Fruit fly (Drosophila melanogaster): ENCODE results near the gene Tdrd3.

Tdrd3 gene

DNA sequence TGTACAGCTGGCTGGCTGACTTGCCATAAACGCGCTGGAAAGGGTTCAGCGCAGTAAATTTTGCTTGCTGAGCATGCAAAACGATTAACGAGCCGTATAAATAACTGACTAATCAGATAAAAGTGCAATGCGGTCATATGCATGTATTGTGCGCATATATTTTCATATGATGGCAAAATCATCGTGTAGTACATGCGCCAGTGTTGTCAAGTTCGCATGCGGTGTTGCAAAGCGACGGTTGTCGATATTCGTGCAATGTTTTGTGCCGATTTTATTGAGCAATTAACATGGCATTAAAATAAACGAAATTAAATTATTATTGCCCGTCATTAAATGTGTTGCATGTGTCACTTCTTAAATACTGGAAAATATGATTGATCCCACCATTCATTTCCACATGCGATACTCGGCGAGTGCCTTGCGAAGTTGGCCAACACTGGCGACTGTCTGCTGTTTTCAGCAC is 3.6 kb downstream of the Tdrd3 start (continued):
- TF ChIP-seq CG30431 (GFP tag; optimal IDR thresholded peaks at IDR 0.05), result peak; percentile 73
- peak in 1 of 2 experiments; percentile 58 for TF ChIP-seq crp (GFP tag; optimal IDR thresholded peaks at IDR 0.05)
- TF ChIP-seq Hsf (GFP tag; optimal IDR thresholded peaks at IDR 0.05), result peak; percentile 90
- TF ChIP-seq CG14050 (GFP tag; IDR thresholded peaks at IDR 0.05), result no peak; the same call in 2 of the 3 replicates
- TF ChIP-seq CG8944 (GFP tag; optimal IDR thresholded peaks at IDR 0.05), result peak; percentile 88
- TF ChIP-seq HmgD (GFP tag; optimal IDR thresholded peaks at IDR 0.05), result peak; percentile 88
- peak; percentile 86 for TF ChIP-seq tin (GFP tag; optimal IDR thresholded peaks at IDR 0.05)
- TF ChIP-seq psq (GFP tag; optimal IDR thresholded peaks at IDR 0.05), result peak; percentile 58
- TF ChIP-seq MBD-R2 (GFP tag; IDR thresholded peaks at IDR 0.05), result peak; percentile 77
- TF ChIP-seq CG12219 (GFP tag; optimal IDR thresholded peaks at IDR 0.05), result no peak
- peak; percentile 56 for TF ChIP-seq Chrac-16 (GFP tag; optimal IDR thresholded peaks at IDR 0.05)
- peak; percentile 83 for TF ChIP-seq CG6689 (GFP tag; IDR thresholded peaks at IDR 0.05)
- no peak for TF ChIP-seq CkIIα-i1 (GFP tag; IDR thresholded peaks at IDR 0.05)
- peak; percentile 65; the same call in 3 of the 4 replicates for TF ChIP-seq Gug (GFP tag; IDR thresholded peaks at IDR 0.05)
- peak; percentile 69 for TF ChIP-seq nerfin-2 (GFP tag; IDR thresholded peaks at IDR 0.05; ENCODE audit: partially characterized antibody)
- peak; percentile 74 for TF ChIP-seq Fer3 (tag; optimal IDR thresholded peaks at IDR 0.05)
- TF ChIP-seq CG11093 (GFP tag; IDR thresholded peaks at IDR 0.05), result peak; percentile 38; the same call in 1 of the 3 replicates
- no peak for TF ChIP-seq hth (optimal IDR thresholded peaks at IDR 0.05)
- TF ChIP-seq CG31441 (GFP tag; IDR thresholded peaks at IDR 0.05), result 0 out of 2 replicates have a peak, but pooled peaks have one; percentile 31
- TF ChIP-seq ci (GFP tag; IDR thresholded peaks at IDR 0.05), result peak; percentile 86
- peak; percentile 16 for TF ChIP-seq CG3407 (GFP tag; optimal IDR thresholded peaks at IDR 0.05)
- peak; percentile 83 for TF ChIP-seq NfI (GFP tag; optimal IDR thresholded peaks at IDR 0.05)
- TF ChIP-seq chn (GFP tag; optimal IDR thresholded peaks at IDR 0.05), result peak; percentile 85
- peak; percentile 82 for TF ChIP-seq CG13287 (GFP tag; IDR thresholded peaks at IDR 0.05; ENCODE audit: partially characterized antibody)
- peak; percentile 86 for TF ChIP-seq Sin3A (optimal IDR thresholded peaks at IDR 0.05)
- TF ChIP-seq E2f1 (GFP tag; IDR thresholded peaks at IDR 0.05), result peak; percentile 75
- peak; percentile 80 for TF ChIP-seq Bgb (GFP tag; IDR thresholded peaks at IDR 0.05; ENCODE audit: partially characterized antibody)
- TF ChIP-seq CG16779 (GFP tag; IDR thresholded peaks at IDR 0.05), result peak; percentile 74
- TF ChIP-seq sim (GFP tag; IDR thresholded peaks at IDR 0.05), result no peak
- TF ChIP-seq Drgx (GFP tag; IDR thresholded peaks at IDR 0.05), result peak; percentile 70; the same call in 1 of the 2 replicates
- TF ChIP-seq jing (GFP tag; optimal IDR thresholded peaks at IDR 0.05), result no peak
- TF ChIP-seq tna (GFP tag; IDR thresholded peaks at IDR 0.05; ENCODE audit: partially characterized antibody), result peak; percentile 44
- TF ChIP-seq CG15696 (tag; optimal IDR thresholded peaks at IDR 0.05), result peak; percentile 36
- peak; percentile 70 for TF ChIP-seq CG12236 (GFP tag; optimal IDR thresholded peaks at IDR 0.05)
- TF ChIP-seq CG34422 (GFP tag; IDR thresholded peaks at IDR 0.05), result peak; percentile 69; the same call in 2 of the 3 replicates
- peak; percentile 64; the same call in 1 of the 3 replicates for TF ChIP-seq otp (GFP tag; IDR thresholded peaks at IDR 0.05)
- peak; percentile 78 for TF ChIP-seq Abd-B (GFP tag; optimal IDR thresholded peaks at IDR 0.05)
- TF ChIP-seq dysf (GFP tag; IDR thresholded peaks at IDR 0.05), result peak; percentile 77
- TF ChIP-seq CG2116 (GFP tag; optimal IDR thresholded peaks at IDR 0.05), result peak; percentile 43
- TF ChIP-seq CG4328 (GFP tag; optimal IDR thresholded peaks at IDR 0.05), result peak; percentile 28
- no peak for TF ChIP-seq Hr78 (GFP tag; optimal IDR thresholded peaks at IDR 0.05)
- TF ChIP-seq tgo (GFP tag; IDR thresholded peaks at IDR 0.05), result peak; percentile 78
- TF ChIP-seq tio (GFP tag; optimal IDR thresholded peaks at IDR 0.05), result no peak
- TF ChIP-seq Bteb2 (GFP tag; optimal IDR thresholded peaks at IDR 0.05), result peak; percentile 79
- peak; percentile 66 for TF ChIP-seq CG4820 (GFP tag; optimal IDR thresholded peaks at IDR 0.05)
- TF ChIP-seq Usf (GFP tag; optimal IDR thresholded peaks at IDR 0.05), result peak; percentile 19
- peak; percentile 52; the same call in 1 of the 2 replicates for TF ChIP-seq CG10321 (GFP tag; IDR thresholded peaks at IDR 0.05)
- TF ChIP-seq pan (optimal IDR thresholded peaks at IDR 0.05), result no peak
- peak in 1 of 2 experiments; percentile 67 for TF ChIP-seq pan (GFP tag; optimal IDR thresholded peaks at IDR 0.05 in 1 of 2, IDR thresholded peaks at IDR 0.05 in 1 of 2)
- peak; percentile 22 for TF ChIP-seq CG6654 (GFP tag; optimal IDR thresholded peaks at IDR 0.05)
- peak; percentile 0 for TF ChIP-seq fd64A (GFP tag; optimal IDR thresholded peaks at IDR 0.05)
